Fruit fly (Drosophila melanogaster) whole organism, embryonic: Measurements from ENCODE around the gene CG43672.
A peak's percentile ranks its signal among the peaks of the same experiment; 100 is the strongest.

Experiments used
- CG10462 ChIP-seq: fragments of 200-800 bp; sonication (Bioruptor generic); optimal IDR thresholded peaks from 2 replicates; lab custom pipeline; 2016; ENCODE audit warnings: missing biosample characterization, missing genetic modification characterization
- CG10979 ChIP-seq: fragments of 200-800 bp; sonication (Bioruptor generic); optimal IDR thresholded peaks from 2 replicates; lab custom pipeline; 2018; ENCODE audit warnings: missing biosample characterization, mild to moderate bottlenecking, missing genetic modification characterization, moderate library complexity
- CG11093 ChIP-seq: fragments of 200-800 bp; sonication (Bioruptor generic); IDR thresholded peaks from 3 replicates; pipeline ENCODE4 v1.3.6; 2022; ENCODE audit warnings: missing biosample characterization, missing genetic modification characterization
- CG12299 ChIP-seq: fragments of 200-800 bp; sonication (Bioruptor generic); optimal IDR thresholded peaks from 2 replicates; lab custom pipeline; 2018; ENCODE audit warnings: missing biosample characterization, mild to moderate bottlenecking, missing genetic modification characterization
- CG14667 ChIP-seq: fragments of 200-800 bp; sonication (Bioruptor generic); IDR thresholded peaks from 2 replicates; pipeline ENCODE4 v1.3.6; 2022; ENCODE audit warnings: missing biosample characterization, missing genetic modification characterization
- CG14860 ChIP-seq: fragments of 200-800 bp; sonication (Bioruptor generic); IDR thresholded peaks from 3 replicates; pipeline ENCODE4 v1.3.6; 2022; ENCODE audit warnings: missing biosample characterization, missing genetic modification characterization; ENCODE audit not compliant: partially characterized antibody
- CG15514 ChIP-seq: fragments of 200-800 bp; sonication (Bioruptor generic); optimal IDR thresholded peaks from 3 replicates; lab custom pipeline; 2017; ENCODE audit warnings: missing biosample characterization, missing genetic modification characterization, mild to moderate bottlenecking, moderate library complexity, missing genetic modification reagents
- CG16813 ChIP-seq: fragments of 200-800 bp; sonication (Bioruptor generic); IDR thresholded peaks from 3 replicates; pipeline ENCODE4 v1.3.6; 2022; ENCODE audit warnings: missing biosample characterization, missing genetic modification characterization; ENCODE audit not compliant: partially characterized antibody
- CG17361 ChIP-seq: fragments of 200-800 bp; sonication (Bioruptor generic); IDR thresholded peaks from 3 replicates; pipeline ENCODE4 v1.3.6; 2022; ENCODE audit warnings: missing biosample characterization, missing genetic modification characterization
- CG3163 ChIP-seq: fragments of 200-800 bp; sonication (Bioruptor generic); optimal IDR thresholded peaks from 3 replicates; lab custom pipeline; 2016; ENCODE audit warnings: missing biosample characterization, missing genetic modification characterization
- CG3726 ChIP-seq: fragments of 200-800 bp; sonication (Bioruptor generic); IDR thresholded peaks from 3 replicates; pipeline ENCODE4, ENCODE4 v1.3.6; 2022; ENCODE audit warnings: missing biosample characterization, missing genetic modification characterization
- CG6175 ChIP-seq: fragments of 200-800 bp; sonication (Bioruptor generic); IDR thresholded peaks from 3 replicates; pipeline ENCODE4 v1.3.6; 2022; ENCODE audit warnings: missing biosample characterization, missing genetic modification characterization
- D ChIP-seq, 2 experiments: fragments of 200-800 bp in 1 of 2; fragments of >200 bp in 1 of 2; sonication (Bioruptor generic) in 1 of 2; optimal IDR thresholded peaks; 2 replicates in 1 of 2; 3 replicates in 1 of 2; lab custom pipeline; 2017; ENCODE audit warnings: mild to moderate bottlenecking in 1 of 2, missing biosample characterization in 1 of 2, missing genetic modification characterization in 1 of 2, missing genetic modification reagents in 1 of 2
- Drgx ChIP-seq: fragments of 200-800 bp; sonication (Bioruptor generic); IDR thresholded peaks from 2 replicates; pipeline ENCODE4 v1.3.6; 2022; ENCODE audit warnings: missing biosample characterization, missing genetic modification characterization
- Ets97D ChIP-seq: fragments of 200-800 bp; sonication (Bioruptor generic); optimal IDR thresholded peaks from 3 replicates; lab custom pipeline; 2016; ENCODE audit warnings: missing biosample characterization, missing genetic modification characterization
- Gug ChIP-seq: fragments of 200-800 bp; sonication (Bioruptor generic); IDR thresholded peaks from 4 replicates; pipeline ENCODE4 v1.3.6; 2022; ENCODE audit warnings: missing biosample characterization, missing genetic modification characterization
- H15 ChIP-seq: fragments of 200-800 bp; sonication (Bioruptor generic); IDR thresholded peaks from 3 replicates; pipeline ENCODE4 v1.3.6; 2022; ENCODE audit warnings: missing biosample characterization, missing genetic modification characterization
- HLH3B ChIP-seq: fragments of 200-800 bp; sonication (Bioruptor generic); IDR thresholded peaks from 2 replicates; pipeline ENCODE4 v1.3.6; 2022; ENCODE audit warnings: missing biosample characterization, missing genetic modification characterization
- Lim3 ChIP-seq: fragments of 200-800 bp; sonication (Bioruptor generic); IDR thresholded peaks from 2 replicates; pipeline ENCODE4 v1.3.6; 2022; ENCODE audit warnings: missing biosample characterization, missing genetic modification characterization
- MESR4 ChIP-seq: fragments of 200-800 bp; sonication (Bioruptor generic); optimal IDR thresholded peaks from 2 replicates; lab custom pipeline; 2018; ENCODE audit warnings: missing biosample characterization, mild to moderate bottlenecking, missing genetic modification characterization, moderate library complexity
- Med ChIP-seq: fragments of 200-800 bp; sonication (Bioruptor generic); peaks from one replicate; lab custom pipeline; 2016; ENCODE audit warnings: missing biosample characterization, missing genetic modification characterization, mild to moderate bottlenecking, inconsistent platforms, moderate library complexity
- Nf-YA ChIP-seq: fragments of 200-800 bp; sonication (Bioruptor generic); IDR thresholded peaks from 2 replicates; pipeline ENCODE4 v1.3.6; 2022; ENCODE audit warnings: missing biosample characterization, missing genetic modification characterization
- Nf-YB ChIP-seq: fragments of 200-800 bp; sonication (Bioruptor generic); optimal IDR thresholded peaks from 3 replicates; lab custom pipeline; 2019; ENCODE audit warnings: missing biosample characterization, mild to moderate bottlenecking, missing genetic modification characterization, moderate library complexity
- Scr ChIP-seq: fragments of 200-800 bp; sonication (Bioruptor generic); IDR thresholded peaks from 2 replicates; pipeline ENCODE4 v1.3.6; 2022; ENCODE audit warnings: missing biosample characterization, missing genetic modification characterization; ENCODE audit not compliant: partially characterized antibody
- Xbp1 ChIP-seq: fragments of 200-800 bp; sonication (Bioruptor generic); optimal IDR thresholded peaks from 3 replicates; lab custom pipeline; 2016; ENCODE audit warnings: missing biosample characterization, mild to moderate bottlenecking, missing genetic modification characterization
- Xrp1 ChIP-seq: fragments of 200-800 bp; sonication (Bioruptor generic); IDR thresholded peaks from 2 replicates; pipeline ENCODE4 v1.3.6; 2022; ENCODE audit warnings: missing biosample characterization, missing genetic modification characterization
- YL-1 ChIP-seq: fragments of 200-800 bp; sonication (Bioruptor generic); optimal IDR thresholded peaks from 3 replicates; lab custom pipeline; 2017; ENCODE audit warnings: missing biosample characterization, mild to moderate bottlenecking, missing genetic modification characterization
- amos ChIP-seq: fragments of 200-800 bp; sonication (Bioruptor generic); IDR thresholded peaks from 2 replicates; pipeline ENCODE4 v1.3.6; 2022; ENCODE audit warnings: missing biosample characterization, missing genetic modification characterization; ENCODE audit not compliant: partially characterized antibody
- ara ChIP-seq: fragments of 200-800 bp; sonication (Bioruptor generic); IDR thresholded peaks from 2 replicates; pipeline ENCODE4 v1.3.6; 2022; ENCODE audit warnings: missing biosample characterization, missing genetic modification characterization
- ato ChIP-seq: fragments of 200-800 bp; sonication (Bioruptor generic); IDR thresholded peaks from 2 replicates; pipeline ENCODE4 v1.3.6; 2022; ENCODE audit warnings: missing biosample characterization, missing genetic modification characterization; ENCODE audit not compliant: partially characterized antibody
- bbx ChIP-seq: fragments of 200-800 bp; sonication (Bioruptor generic); IDR thresholded peaks from 2 replicates; pipeline ENCODE4 v1.3.6; 2022; ENCODE audit warnings: missing biosample characterization, missing genetic modification characterization; ENCODE audit not compliant: partially characterized antibody
- cato ChIP-seq: fragments of 200-800 bp; sonication (Bioruptor generic); optimal IDR thresholded peaks from 2 replicates; lab custom pipeline; 2016; ENCODE audit warnings: missing biosample characterization, missing genetic modification characterization, borderline replicate concordance
- chinmo ChIP-seq: fragments of 200-800 bp; sonication (Bioruptor generic); IDR thresholded peaks from 4 replicates; pipeline ENCODE4 v1.3.6; 2022; ENCODE audit warnings: missing biosample characterization, missing genetic modification characterization; ENCODE audit not compliant: partially characterized antibody
- ci ChIP-seq: fragments of 200-800 bp; sonication (Bioruptor generic); IDR thresholded peaks from 3 replicates; pipeline ENCODE4 v1.3.6; 2022; ENCODE audit warnings: missing biosample characterization, missing genetic modification characterization
- crp ChIP-seq, 2 experiments: fragments of 200-800 bp; sonication (Bioruptor generic); optimal IDR thresholded peaks; 2 replicates in 1 of 2; 3 replicates in 1 of 2; lab custom pipeline; 2017; ENCODE audit warnings: missing biosample characterization in 2 of 2, missing genetic modification characterization in 2 of 2, mild to moderate bottlenecking in 1 of 2, moderate library complexity in 1 of 2
- dmrt11E ChIP-seq: fragments of 200-800 bp; sonication (Bioruptor generic); optimal IDR thresholded peaks from 3 replicates; lab custom pipeline; 2018; ENCODE audit warnings: missing biosample characterization, mild to moderate bottlenecking, missing genetic modification characterization, moderate library complexity
- ems ChIP-seq: fragments of 200-800 bp; sonication (Bioruptor generic); optimal IDR thresholded peaks from 3 replicates; lab custom pipeline; 2016; ENCODE audit warnings: missing biosample characterization, missing genetic modification characterization
- lov ChIP-seq, 2 experiments: fragments of 200-800 bp in 1 of 2; fragments of >200 bp in 1 of 2; sonication (Bioruptor generic) in 1 of 2; IDR thresholded peaks in 1 of 2; optimal IDR thresholded peaks in 1 of 2; 2 replicates in 1 of 2; 3 replicates in 1 of 2; pipeline versions ENCODE4 v1.3.6 to Lab custom; 2017 to 2022; ENCODE audit warnings: missing biosample characterization in 1 of 2, missing genetic modification characterization in 1 of 2
- nerfin-2 ChIP-seq: fragments of 200-800 bp; sonication (Bioruptor generic); IDR thresholded peaks from 2 replicates; pipeline ENCODE4 v1.3.6; 2022; ENCODE audit warnings: missing biosample characterization, missing genetic modification characterization; ENCODE audit not compliant: partially characterized antibody
- pan ChIP-seq, 4 experiments: fragments of >200 bp in 3 of 4; fragments of 200-800 bp in 1 of 4; sonication (Bioruptor generic) in 1 of 4; optimal IDR thresholded peaks in 3 of 4; IDR thresholded peaks in 1 of 4; 2 replicates each; pipeline versions ENCODE4 v1.3.6 to Lab custom; 2017 to 2022; ENCODE audit warnings: missing biosample characterization in 2 of 4, missing genetic modification characterization in 2 of 4, mixed read lengths in 1 of 4
- prd ChIP-seq, 3 experiments: fragments of >200 bp in 2 of 3; fragments of 200-800 bp in 1 of 3; sonication (Bioruptor generic) in 1 of 3; optimal IDR thresholded peaks in 2 of 3; IDR thresholded peaks in 1 of 3; 2 replicates in 2 of 3; 3 replicates in 1 of 3; pipeline versions ENCODE4 v1.3.6 to Lab custom; 2017 to 2022; ENCODE audit warnings: missing biosample characterization in 1 of 3, missing genetic modification characterization in 1 of 3
- vfl ChIP-seq: fragments of 200-800 bp; sonication (Bioruptor generic); optimal IDR thresholded peaks from 2 replicates; lab custom pipeline; 2016; ENCODE audit warnings: missing biosample characterization, missing genetic modification characterization
- wdn ChIP-seq: fragments of 200-800 bp; sonication (Bioruptor generic); IDR thresholded peaks from 2 replicates; pipeline ENCODE4 v1.3.6; 2022; ENCODE audit warnings: missing biosample characterization, missing genetic modification characterization
- zf30C ChIP-seq: fragments of 200-800 bp; sonication (Bioruptor generic); optimal IDR thresholded peaks from 3 replicates; lab custom pipeline; 2018; ENCODE audit warnings: missing biosample characterization, mild to moderate bottlenecking, missing genetic modification characterization
- zfh1 ChIP-seq: fragments of 200-800 bp; sonication (Bioruptor generic); IDR thresholded peaks from 3 replicates; pipeline ENCODE4 v1.3.6; 2022; ENCODE audit warnings: missing biosample characterization, missing genetic modification characterization

Gene CG43672

DNA sequence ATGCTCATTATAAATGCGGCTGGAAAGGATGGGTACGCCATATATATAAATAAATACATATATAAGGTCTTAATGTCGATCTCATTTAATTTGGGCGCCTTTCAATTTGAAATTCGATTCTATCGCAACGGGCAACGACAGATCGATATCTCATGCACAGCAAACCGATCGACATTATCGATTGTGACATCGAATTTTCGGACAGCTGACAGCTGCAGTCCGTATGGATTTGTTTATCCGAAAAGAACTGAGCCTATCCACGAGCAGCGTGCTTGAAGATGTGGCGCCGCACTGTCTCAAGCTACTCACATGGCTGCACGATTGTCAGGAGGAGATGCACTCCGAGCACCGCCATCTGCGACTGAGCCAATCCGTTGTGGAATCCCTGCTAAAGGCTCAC lies 40.8 kb upstream of the CG43672 start, which contains the start of gene CG8191 (continued):
- no peak for TF ChIP-seq dmrt11E
- TF ChIP-seq CG16813 = peak; percentile 68
- no peak for TF ChIP-seq HLH3B (GFP tag; lab: Robert Waterston, UW)
- TF ChIP-seq Lim3 = no peak
- no peak for TF ChIP-seq ems (GFP tag; lab: Kevin White, UChicago)
- peak; percentile 90; the same call in 3 of the 4 replicates for TF ChIP-seq chinmo (GFP tag; lab: Robert Waterston, UW)
- TF ChIP-seq Gug (GFP tag; lab: Robert Waterston, UW) = no peak
- peak; percentile 82 for TF ChIP-seq ato (GFP tag; lab: Robert Waterston, UW)
- no peak for TF ChIP-seq CG12299 (tag; lab: Kevin White, UChicago)
- TF ChIP-seq prd (optimal IDR thresholded peaks at IDR 0.05; lab: Kevin White, UChicago) = no peak
- TF ChIP-seq prd (GFP tag; IDR thresholded peaks at IDR 0.05; lab: Robert Waterston, UW) = no peak
- TF ChIP-seq Med (GFP tag; lab: Kevin White, UChicago) = peak; percentile 44
- TF ChIP-seq crp (GFP tag; optimal IDR thresholded peaks at IDR 0.05; lab: Kevin White, UChicago) = peak in 1 of 2 experiments; percentile 82
- peak; percentile 73 for TF ChIP-seq nerfin-2
- peak; percentile 23 for TF ChIP-seq YL-1 (GFP tag; lab: Kevin White, UChicago)
- no peak for TF ChIP-seq cato (GFP tag; lab: Kevin White, UChicago)
- no peak for TF ChIP-seq ci (GFP tag; lab: Robert Waterston, UW)
- TF ChIP-seq bbx = peak; percentile 84
- no peak for TF ChIP-seq Nf-YB
- TF ChIP-seq CG14860 (GFP tag; lab: Robert Waterston, UW) = peak; percentile 38; the same call in 2 of the 3 replicates
- TF ChIP-seq, all 482 proteins: peak for 43

DNA sequence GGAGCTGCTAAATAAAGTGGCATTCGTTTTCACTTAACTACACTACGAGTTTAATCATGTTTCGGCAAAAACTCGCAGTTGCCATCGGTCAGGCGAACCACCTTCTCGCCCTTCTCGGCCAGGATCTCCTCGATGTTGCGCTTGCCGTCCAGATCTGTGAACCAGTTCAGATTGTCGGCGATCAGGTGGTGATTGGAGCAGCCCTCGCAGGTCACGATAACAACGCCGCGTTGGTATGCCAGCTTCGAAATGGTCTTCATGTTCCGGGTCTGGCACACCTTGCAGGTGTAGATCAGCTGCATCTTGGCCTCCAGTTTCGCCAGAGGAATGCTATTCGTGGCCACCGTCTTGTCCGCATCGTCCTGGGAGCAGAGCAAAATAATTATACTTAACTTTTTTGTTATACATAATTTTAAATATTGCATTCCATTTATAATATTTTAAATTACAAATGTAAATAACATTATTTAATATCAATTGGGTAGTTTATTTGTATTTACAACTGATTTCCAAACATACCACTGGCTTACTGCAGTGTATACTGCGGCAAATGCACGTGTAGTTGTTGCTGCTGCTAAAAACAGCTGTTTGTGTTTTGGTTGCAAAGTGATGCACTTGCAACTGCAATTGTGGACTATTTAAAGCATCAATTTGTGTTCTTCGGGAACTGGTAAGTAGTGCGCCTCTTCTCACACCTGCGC lies 39.4 kb upstream of the CG43672 start:
- TF ChIP-seq wdn (GFP tag; lab: Robert Waterston, UW) = no peak
- TF ChIP-seq Xrp1 (GFP tag; lab: Robert Waterston, UW) = peak; percentile 6; the same call in 1 of the 2 replicates
- TF ChIP-seq pan (optimal IDR thresholded peaks at IDR 0.05; lab: Kevin White, UChicago) = no peak
- TF ChIP-seq pan (GFP tag; optimal IDR thresholded peaks at IDR 0.05 in 1 of 2, IDR thresholded peaks at IDR 0.05 in 1 of 2) = no peak
- peak; percentile 96 for TF ChIP-seq CG15514
- peak; percentile 35; the same call in 1 of the 3 replicates for TF ChIP-seq ci (GFP tag; lab: Robert Waterston, UW)
- peak; percentile 83 for TF ChIP-seq zf30C
- TF ChIP-seq Drgx (GFP tag; lab: Robert Waterston, UW) = peak; percentile 10; the same call in 1 of the 2 replicates
- 0 out of 3 replicates have a peak, but pooled peaks have one; percentile 7 for TF ChIP-seq zfh1
- no peak for TF ChIP-seq H15 (GFP tag; lab: Robert Waterston, UW)

DNA sequence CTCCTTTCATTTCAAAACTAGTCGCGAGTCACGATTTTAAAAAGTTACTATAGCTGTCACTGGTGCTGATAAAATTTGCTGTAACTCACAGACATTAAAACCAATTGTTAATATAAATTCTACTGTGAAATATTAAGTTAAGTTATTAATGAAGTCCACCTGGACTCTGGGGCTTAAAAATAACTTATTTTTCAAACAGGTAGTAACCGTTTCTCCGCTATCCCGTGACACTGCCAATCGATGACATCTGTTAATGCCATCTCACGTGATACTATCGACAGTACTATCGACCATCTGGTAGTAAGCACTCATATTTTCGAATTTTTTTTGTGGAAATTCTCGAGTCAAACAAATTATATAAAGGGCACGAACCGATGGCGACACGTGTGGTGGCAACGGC lies 38.8 kb upstream of the CG43672 start, which contains the start of the genes CG12379 and MagR:
CG12379 (minus strand) TSS at position 2 of the 400 bp plus-strand sequence.
MagR (plus strand) TSS at position 276 of the 400 bp plus-strand sequence.
- peak; percentile 30 for TF ChIP-seq Ets97D
- no peak for TF ChIP-seq CG6175 (GFP tag; lab: Robert Waterston, UW)
- peak; percentile 31 for TF ChIP-seq vfl
- TF ChIP-seq CG10462 (GFP tag; lab: Kevin White, UChicago) = no peak
- no peak for TF ChIP-seq MESR4 (GFP tag; lab: Kevin White, UChicago)
- no peak for TF ChIP-seq Nf-YA (GFP tag; lab: Robert Waterston, UW)
- TF ChIP-seq lov (optimal IDR thresholded peaks at IDR 0.05; lab: Kevin White, UChicago) = no peak
- TF ChIP-seq lov (GFP tag; IDR thresholded peaks at IDR 0.05; lab: Robert Waterston, UW) = no peak
- TF ChIP-seq CG17361 = peak; percentile 83
- peak; percentile 87 for TF ChIP-seq CG16813
- peak; percentile 83 for TF ChIP-seq Scr (GFP tag; lab: Robert Waterston, UW)
- TF ChIP-seq CG3726 = no peak
- TF ChIP-seq D (optimal IDR thresholded peaks at IDR 0.05; lab: Kevin White, UChicago) = no peak
- TF ChIP-seq D (GFP tag; optimal IDR thresholded peaks at IDR 0.05; lab: Kevin White, UChicago) = no peak
- TF ChIP-seq CG11093 (GFP tag; lab: Robert Waterston, UW) = no peak
- TF ChIP-seq Xbp1 (GFP tag; lab: Kevin White, UChicago) = peak; percentile 56
- TF ChIP-seq amos = peak; percentile 78
- TF ChIP-seq CG14667 = no peak
- TF ChIP-seq CG3163 (GFP tag; lab: Kevin White, UChicago) = no peak
- peak; percentile 30 for TF ChIP-seq CG10979 (tag; lab: Kevin White, UChicago)
- TF ChIP-seq ara (GFP tag; lab: Robert Waterston, UW) = 0 out of 2 replicates have a peak, but pooled peaks have one; percentile 38
